Fruit fly (Drosophila melanogaster) whole organism, wandering third instar larva: ENCODE measurements around the gene Kal1.

Source experiments
- Abd-B ChIP-seq: fragments of >200 bp; optimal IDR thresholded peaks from 2 replicates; lab custom pipeline; 2017; ENCODE audit warnings: missing biosample characterization, missing genetic modification characterization
- Dfd ChIP-seq: fragments of >200 bp; optimal IDR thresholded peaks from 2 replicates; lab custom pipeline; 2017; ENCODE audit warnings: missing biosample characterization, missing genetic modification characterization
- Dif ChIP-seq: fragments of 200-275, 200-300 bp; sonication (Bioruptor generic); optimal IDR thresholded peaks from 2 replicates; lab custom pipeline; 2018; ENCODE audit warnings: missing biosample characterization, missing genetic modification characterization; ENCODE audit not compliant: partially characterized antibody
- HLH106 ChIP-seq: fragments of 200-800 bp; optimal IDR thresholded peaks from 3 replicates; lab custom pipeline; 2019; ENCODE audit warnings: missing biosample characterization, mild to moderate bottlenecking, missing genetic modification characterization, moderate library complexity
- Jra ChIP-seq: sonication (Bioruptor generic); optimal IDR thresholded peaks from 2 replicates; lab custom pipeline; 2016; ENCODE audit warnings: missing biosample characterization, missing genetic modification characterization
- dmrt93B ChIP-seq: fragments of 200-800 bp; sonication (Bioruptor generic); optimal IDR thresholded peaks from 2 replicates; lab custom pipeline; 2018; ENCODE audit warnings: missing biosample characterization, mild to moderate bottlenecking, missing genetic modification characterization
- ey ChIP-seq: fragments of 200-800 bp; sonication (Bioruptor generic); optimal IDR thresholded peaks from 2 replicates; lab custom pipeline; 2016; ENCODE audit warnings: missing biosample characterization, missing genetic modification characterization
- h ChIP-seq: fragments of 200-800 bp; sonication (Bioruptor generic); optimal IDR thresholded peaks from 3 replicates; lab custom pipeline; 2016; ENCODE audit warnings: missing biosample characterization, mild to moderate bottlenecking, missing genetic modification characterization
- lola ChIP-seq: fragments of >200 bp; optimal IDR thresholded peaks from 2 replicates; lab custom pipeline; 2017; ENCODE audit warnings: missing biosample characterization, missing genetic modification characterization
- pan ChIP-seq: fragments of >200 bp; optimal IDR thresholded peaks from 2 replicates; lab custom pipeline; 2017
- psq ChIP-seq: fragments of 200-800 bp; sonication (Bioruptor generic); optimal IDR thresholded peaks from 3 replicates; lab custom pipeline; 2017; ENCODE audit warnings: missing biosample characterization, mild to moderate bottlenecking, missing genetic modification characterization, moderate library complexity
- sage ChIP-seq: fragments of 200-800 bp; sonication (Bioruptor generic); optimal IDR thresholded peaks from 2 replicates; lab custom pipeline; 2016; ENCODE audit warnings: missing biosample characterization, mild to moderate bottlenecking, missing genetic modification characterization
- usp ChIP-seq: fragments of >200 bp; optimal IDR thresholded peaks from 2 replicates; lab custom pipeline; 2017; ENCODE audit warnings: missing biosample characterization, missing genetic modification characterization

DNA sequence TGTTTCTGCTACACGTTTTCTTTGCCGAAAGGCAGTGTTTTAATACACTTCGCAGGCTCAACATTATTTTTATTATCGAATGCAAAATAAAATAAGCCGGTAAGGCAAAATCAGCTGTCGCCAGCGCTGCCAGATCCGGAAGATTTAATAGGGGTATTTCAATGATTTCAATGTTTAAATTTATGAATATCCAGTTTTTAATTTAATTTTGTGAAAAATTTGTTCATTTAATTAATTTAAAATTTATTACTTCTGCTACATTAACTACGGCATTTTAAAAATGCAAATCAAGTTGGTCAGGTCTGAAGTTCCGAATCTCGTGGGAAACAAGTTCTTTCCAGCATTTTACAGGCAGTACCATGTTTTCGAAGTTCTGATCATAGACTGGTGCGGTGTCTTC is 7.6 kb downstream of the Kal1 start, which contains the start of gene Slimp:
- no peak for TF ChIP-seq Jra
- no peak for TF ChIP-seq usp
- TF ChIP-seq dmrt93B (GFP tag; lab: Kevin White, UChicago): no peak
- peak; percentile 53 for TF ChIP-seq h (GFP tag; lab: Kevin White, UChicago)
- no peak for TF ChIP-seq pan (lab: Kevin White, UChicago)
- TF ChIP-seq ey (GFP tag; lab: Kevin White, UChicago): peak; percentile 37
- no peak for TF ChIP-seq lola (GFP tag; lab: Kevin White, UChicago)
- peak; percentile 19 for TF ChIP-seq psq (GFP tag; lab: Kevin White, UChicago)
- no peak for TF ChIP-seq Dif (GFP tag; lab: Kevin White, UChicago)
- TF ChIP-seq Abd-B (GFP tag; lab: Kevin White, UChicago): no peak
- TF ChIP-seq HLH106 (tag; lab: Kevin White, UChicago): peak; percentile 50
- TF ChIP-seq sage (GFP tag; lab: Kevin White, UChicago): peak; percentile 43
- no peak for TF ChIP-seq Dfd (GFP tag; lab: Kevin White, UChicago)
